Worm (Caenorhabditis elegans) whole organism, L2 larva: Measurements from ENCODE around the gene sir-2.1.

Experiments used
- R02D3.7 ChIP-seq: fragments of 150-350 bp; optimal IDR thresholded peaks from 2 replicates; lab custom pipeline; 2014; ENCODE audit warnings: missing biosample characterization, missing genetic modification characterization
- ama-1 ChIP-seq: fragments of 150-350 bp; optimal IDR thresholded peaks from 2 replicates; lab custom pipeline; 2018; ENCODE audit warnings: inconsistent platforms
- ceh-82 ChIP-seq: fragments of 150-350 bp; optimal IDR thresholded peaks from 2 replicates; lab custom pipeline; 2014; ENCODE audit warnings: missing biosample characterization, missing genetic modification characterization
- crh-2 ChIP-seq: sonication (generic microtip); optimal IDR thresholded peaks from 2 replicates; lab custom pipeline; 2017; ENCODE audit warnings: missing biosample characterization, missing genetic modification characterization
- nhr-237 ChIP-seq: fragments of 150-350 bp; optimal IDR thresholded peaks from 2 replicates; lab custom pipeline; 2014; ENCODE audit warnings: missing biosample characterization, missing genetic modification characterization
- nhr-77 ChIP-seq: fragments of 150-350 bp; optimal IDR thresholded peaks from 2 replicates; lab custom pipeline; 2014; ENCODE audit warnings: missing biosample characterization, missing genetic modification characterization
- sem-4 ChIP-seq: fragments of 150-350 bp; optimal IDR thresholded peaks from 2 replicates; lab custom pipeline; 2014; ENCODE audit warnings: missing biosample characterization, missing genetic modification reagents, missing genetic modification characterization
- skn-1 ChIP-seq: sonication (generic microtip); optimal IDR thresholded peaks from 2 replicates; lab custom pipeline; 2017; ENCODE audit warnings: missing biosample characterization, missing genetic modification characterization
- unc-62 ChIP-seq: fragments of 150-350 bp; optimal IDR thresholded peaks from 2 replicates; lab custom pipeline; 2014; ENCODE audit warnings: missing biosample characterization, missing genetic modification reagents, missing genetic modification characterization
- ztf-4 ChIP-seq: fragments of 150-350 bp; optimal IDR thresholded peaks from 2 replicates; lab custom pipeline; 2014; ENCODE audit warnings: missing biosample characterization, missing genetic modification characterization

DNA sequence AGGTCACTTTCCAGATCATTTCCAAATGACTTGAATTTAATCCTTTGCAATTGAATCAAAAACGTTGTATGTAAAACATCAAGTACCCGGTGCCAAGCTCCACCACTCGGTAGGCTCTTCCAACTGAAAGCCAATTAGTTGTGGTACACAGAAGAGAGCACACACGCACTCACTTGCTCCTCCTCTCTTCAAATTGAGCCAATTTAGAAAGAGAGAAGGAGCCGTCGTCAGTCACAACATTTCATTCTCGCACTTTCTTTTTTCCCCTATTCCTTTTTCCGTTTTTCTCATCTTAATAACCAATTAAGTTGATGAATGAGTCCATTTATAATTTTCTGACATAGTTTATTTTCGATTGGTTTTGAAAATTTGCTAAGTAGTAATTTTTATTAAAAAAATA lies 32.2 kb upstream of the sir-2.1 start:
- TF ChIP-seq unc-62 (GFP tag; lab: Kevin White, UChicago), result no peak
- no peak for TF ChIP-seq ama-1
- no peak for TF ChIP-seq nhr-237 (tag; lab: Kevin White, UChicago)
- no peak for TF ChIP-seq crh-2 (tag; lab: Kevin White, UChicago)
- no peak for TF ChIP-seq R02D3.7 (tag; lab: Kevin White, UChicago)
- TF ChIP-seq ceh-82 (tag; lab: Kevin White, UChicago), result no peak
- TF ChIP-seq nhr-77 (tag; lab: Kevin White, UChicago), result no peak
- peak; percentile 36 for TF ChIP-seq sem-4 (tag; lab: Kevin White, UChicago)
- TF ChIP-seq ztf-4 (tag; lab: Kevin White, UChicago), result no peak
- no peak for TF ChIP-seq skn-1 (tag; lab: Kevin White, UChicago)
